Fruit fly (Drosophila melanogaster) whole organism, adult: ENCODE results near the gene CG2059.

Experiments used
- CG11617 ChIP-seq: fragments of 200-800 bp; sonication (Bioruptor generic); optimal IDR thresholded peaks from 2 replicates; lab custom pipeline; 2017; ENCODE audit warnings: mild to moderate bottlenecking, missing biosample characterization, missing genetic modification reagents, missing genetic modification characterization
- CG12768 ChIP-seq: fragments of 200-800 bp; sonication (Bioruptor generic); optimal IDR thresholded peaks from 2 replicates; lab custom pipeline; 2017; ENCODE audit warnings: missing biosample characterization, missing genetic modification characterization, mild to moderate bottlenecking, moderate library complexity, missing genetic modification reagents
- CG14711 ChIP-seq: fragments of 200-800 bp; sonication (Bioruptor generic); optimal IDR thresholded peaks from 2 replicates; lab custom pipeline; 2018; ENCODE audit warnings: missing biosample characterization, mild to moderate bottlenecking, missing genetic modification characterization, moderate library complexity
- CG1620 ChIP-seq: fragments of 200-800 bp; sonication (Bioruptor generic); optimal IDR thresholded peaks from 2 replicates; lab custom pipeline; 2016; ENCODE audit warnings: missing biosample characterization, missing genetic modification characterization
- CG33017 ChIP-seq: fragments of 200-800 bp; sonication (Bioruptor generic); optimal IDR thresholded peaks from 2 replicates; lab custom pipeline; 2018; ENCODE audit warnings: missing biosample characterization, mild to moderate bottlenecking, missing genetic modification characterization, moderate library complexity
- CG5204 ChIP-seq: fragments of 200-800 bp; sonication (Bioruptor generic); optimal IDR thresholded peaks from 2 replicates; lab custom pipeline; 2016; ENCODE audit warnings: missing biosample characterization, missing genetic modification characterization
- CG7045 ChIP-seq: fragments of 200-800 bp; sonication (Bioruptor generic); optimal IDR thresholded peaks from 2 replicates; lab custom pipeline; 2017; ENCODE audit warnings: missing biosample characterization, mild to moderate bottlenecking, missing genetic modification characterization
- CG7101 ChIP-seq: fragments of 200-800 bp; sonication (Bioruptor generic); optimal IDR thresholded peaks from 2 replicates; lab custom pipeline; 2018; ENCODE audit warnings: missing biosample characterization, mild to moderate bottlenecking, missing genetic modification characterization, moderate library complexity
- Clk ChIP-seq: fragments of 200-800 bp; sonication (Bioruptor generic); optimal IDR thresholded peaks from 2 replicates; lab custom pipeline; 2017; ENCODE audit warnings: missing biosample characterization, missing genetic modification characterization
- Crg-1 ChIP-seq: fragments of 200-800 bp; sonication (Bioruptor generic); optimal IDR thresholded peaks from 2 replicates; lab custom pipeline; 2016; ENCODE audit warnings: missing biosample characterization, missing genetic modification characterization
- Hr96 ChIP-seq: fragments of 200-800 bp; sonication (Bioruptor generic); optimal IDR thresholded peaks from 2 replicates; lab custom pipeline; 2016; ENCODE audit warnings: missing biosample characterization, missing genetic modification characterization
- Mnt ChIP-seq: fragments of 200-800 bp; sonication (Bioruptor generic); optimal IDR thresholded peaks from 2 replicates; lab custom pipeline; 2016; ENCODE audit warnings: missing biosample characterization, mild to moderate bottlenecking, missing genetic modification characterization
- bab1 ChIP-seq: fragments of 200-800 bp; sonication (Bioruptor generic); optimal IDR thresholded peaks from 3 replicates; lab custom pipeline; 2019; ENCODE audit warnings: missing biosample characterization, mild to moderate bottlenecking, missing genetic modification characterization, moderate library complexity
- cic ChIP-seq: fragments of 200-800 bp; sonication (Bioruptor generic); optimal IDR thresholded peaks from 2 replicates; lab custom pipeline; 2017; ENCODE audit warnings: missing biosample characterization, mild to moderate bottlenecking, missing genetic modification characterization, moderate library complexity
- cnc ChIP-seq, 2 experiments: fragments of >200 bp; optimal IDR thresholded peaks; 2 replicates each; lab custom pipeline; 2017
- kay ChIP-seq: fragments of 200-800 bp; sonication (Bioruptor generic); peaks from one replicate; lab custom pipeline; 2016; ENCODE audit warnings: missing biosample characterization, missing genetic modification characterization, borderline replicate concordance
- ovo ChIP-seq: fragments of 200-800 bp; sonication (Bioruptor generic); optimal IDR thresholded peaks from 2 replicates; lab custom pipeline; 2016; ENCODE audit warnings: missing biosample characterization, missing genetic modification characterization
- pad ChIP-seq: fragments of 200-800 bp; sonication (Bioruptor generic); optimal IDR thresholded peaks from 3 replicates; lab custom pipeline; 2017; ENCODE audit warnings: missing biosample characterization, missing genetic modification characterization, mild to moderate bottlenecking, moderate library complexity, missing genetic modification reagents
- tj ChIP-seq: fragments of 200-800 bp; sonication (Bioruptor generic); optimal IDR thresholded peaks from 3 replicates; lab custom pipeline; 2017; ENCODE audit warnings: missing biosample characterization, mild to moderate bottlenecking, missing genetic modification characterization, moderate library complexity
- toe ChIP-seq: fragments of 200-800 bp; sonication (Bioruptor generic); optimal IDR thresholded peaks from 2 replicates; lab custom pipeline; 2016; ENCODE audit warnings: missing biosample characterization, missing genetic modification characterization

Gene CG2059

dm6 chrX:7306538-7307477 lies 20.6 kb downstream of the CG2059 start:
- TF ChIP-seq CG7101 (tag; lab: Kevin White, UChicago) (peak; percentile 81), CG7045 (GFP tag; lab: Kevin White, UChicago) (peak; percentile 73), ovo (GFP tag; lab: Kevin White, UChicago) (peak; percentile 67), Clk (peak; percentile 78), Hr96 (peak; percentile 57), tj (GFP tag; lab: Kevin White, UChicago) (peak; percentile 76), kay (peak; percentile 90), cic (peak; percentile 62), CG14711 (peak; percentile 76), Crg-1 (GFP tag; lab: Kevin White, UChicago) (no peak), CG1620 (peak; percentile 60), CG11617 (GFP tag; lab: Kevin White, UChicago) (peak; percentile 92), Mnt (GFP tag; lab: Kevin White, UChicago) (no peak), bab1 (GFP tag; lab: Kevin White, UChicago) (peak; percentile 27), toe (peak; percentile 56), pad (GFP tag; lab: Kevin White, UChicago) (peak; percentile 57), cnc (optimal IDR thresholded peaks at IDR 0.05; lab: Kevin White, UChicago) (no peak), CG12768 (GFP tag; lab: Kevin White, UChicago) (peak; percentile 65), CG33017 (tag; lab: Kevin White, UChicago) (peak; percentile 49), CG5204 (GFP tag; lab: Kevin White, UChicago) (peak; percentile 64)

- TF ChIP-seq CG5204 (GFP tag; lab: Kevin White, UChicago) (no peak), tj (GFP tag; lab: Kevin White, UChicago) (peak; percentile 81), cnc (optimal IDR thresholded peaks at IDR 0.05; lab: Kevin White, UChicago) (no peak), Hr96 (peak; percentile 28), bab1 (GFP tag; lab: Kevin White, UChicago) (peak; percentile 71), cic (peak; percentile 77), Clk (peak; percentile 56), Mnt (GFP tag; lab: Kevin White, UChicago) (peak; percentile 73), pad (GFP tag; lab: Kevin White, UChicago) (peak; percentile 24)
Observed at dm6 chrX:7307478-7308200, 21.5 kb downstream of the CG2059 start, which contains the start of gene brk. Gene brk, plus strand, starts transcription at chrX:7307939.

DNA sequence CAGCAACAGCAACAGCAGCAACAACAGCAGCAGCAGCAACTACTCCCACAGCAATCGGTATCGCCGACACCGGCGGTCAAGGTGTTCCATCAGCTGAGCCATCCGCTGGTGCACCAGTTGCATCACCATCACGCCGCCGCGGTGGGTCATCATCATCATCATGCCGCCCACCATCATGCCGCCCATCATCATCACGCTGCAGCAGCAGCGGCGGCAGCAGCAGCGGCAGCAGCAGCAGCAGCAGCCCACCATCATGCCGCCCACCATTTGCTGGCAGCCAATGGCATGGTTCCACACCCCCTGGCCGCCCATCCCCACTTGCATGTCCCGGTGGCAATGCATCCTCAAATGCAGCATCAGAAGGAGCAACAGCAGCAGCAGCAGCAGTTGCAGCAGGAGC lies 22.6 kb downstream of the CG2059 start:
- TF ChIP-seq CG12768 (GFP tag; lab: Kevin White, UChicago) (no peak), Hr96 (no peak), CG14711 (no peak), cic (no peak), CG33017 (tag; lab: Kevin White, UChicago) (no peak), Clk (no peak), cnc (optimal IDR thresholded peaks at IDR 0.05; lab: Kevin White, UChicago) (no peak), pad (GFP tag; lab: Kevin White, UChicago) (no peak), Crg-1 (GFP tag; lab: Kevin White, UChicago) (no peak), CG5204 (GFP tag; lab: Kevin White, UChicago) (no peak), CG7045 (GFP tag; lab: Kevin White, UChicago) (no peak), toe (no peak), CG11617 (GFP tag; lab: Kevin White, UChicago) (no peak), kay (no peak), Mnt (GFP tag; lab: Kevin White, UChicago) (no peak), ovo (GFP tag; lab: Kevin White, UChicago) (no peak), CG1620 (no peak), CG7101 (tag; lab: Kevin White, UChicago) (no peak)

DNA sequence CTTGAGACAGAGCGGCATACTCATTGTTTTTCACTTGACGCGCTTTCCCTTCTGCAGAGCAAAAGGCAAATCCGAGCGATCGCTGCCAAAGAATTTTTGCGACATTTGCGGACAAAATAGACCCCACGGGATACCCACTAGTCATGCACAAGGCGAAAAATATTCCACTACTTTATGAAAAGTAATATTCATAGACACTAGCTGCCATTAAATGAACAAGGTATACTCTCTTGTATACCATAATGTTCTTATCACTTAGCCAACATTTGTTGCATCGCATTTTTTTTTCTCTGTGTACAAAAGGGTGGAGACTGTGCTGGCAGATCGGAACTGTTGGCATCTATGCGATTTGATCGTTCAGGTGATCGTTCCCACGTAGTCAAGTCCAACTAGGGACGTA lies 26.2 kb downstream of the CG2059 start:
- TF ChIP-seq Mnt (GFP tag; lab: Kevin White, UChicago) (no peak), toe (no peak), CG11617 (GFP tag; lab: Kevin White, UChicago) (no peak), kay (no peak), CG1620 (no peak), CG7101 (tag; lab: Kevin White, UChicago) (no peak), CG33017 (tag; lab: Kevin White, UChicago) (no peak), CG5204 (GFP tag; lab: Kevin White, UChicago) (no peak), tj (GFP tag; lab: Kevin White, UChicago) (no peak)

- TF ChIP-seq Hr96 (no peak), cic (peak; percentile 54), kay (no peak)
Observed at dm6 chrX:7315925-7316650, 29.9 kb downstream of the CG2059 start.
